Fruit fly (Drosophila melanogaster) whole organism, wandering third instar larva: ENCODE measurements around the gene nSyb.

Source experiments
- Abd-B ChIP-seq: fragments of >200 bp; optimal IDR thresholded peaks from 2 replicates; lab custom pipeline; 2017; ENCODE audit warnings: missing biosample characterization, missing genetic modification characterization
- CG32264 ChIP-seq: fragments of 200-800 bp; sonication (Bioruptor generic); optimal IDR thresholded peaks from 2 replicates; lab custom pipeline; 2016; ENCODE audit warnings: missing biosample characterization, missing genetic modification characterization
- CG9705 ChIP-seq: fragments of 200-800 bp; sonication (Bioruptor generic); optimal IDR thresholded peaks from 2 replicates; lab custom pipeline; 2018; ENCODE audit warnings: missing biosample characterization, mild to moderate bottlenecking, missing genetic modification characterization
- CrebA ChIP-seq: fragments of 200-800 bp; sonication (Bioruptor generic); optimal IDR thresholded peaks from 2 replicates; lab custom pipeline; 2016; ENCODE audit warnings: missing biosample characterization, mild to moderate bottlenecking, missing genetic modification characterization, borderline replicate concordance
- Dfd ChIP-seq: fragments of >200 bp; optimal IDR thresholded peaks from 2 replicates; lab custom pipeline; 2017; ENCODE audit warnings: missing biosample characterization, missing genetic modification characterization
- Dif ChIP-seq: fragments of 200-275, 200-300 bp; sonication (Bioruptor generic); optimal IDR thresholded peaks from 2 replicates; lab custom pipeline; 2018; ENCODE audit warnings: missing biosample characterization, missing genetic modification characterization; ENCODE audit not compliant: partially characterized antibody
- HLH106 ChIP-seq: fragments of 200-800 bp; optimal IDR thresholded peaks from 3 replicates; lab custom pipeline; 2019; ENCODE audit warnings: missing biosample characterization, mild to moderate bottlenecking, missing genetic modification characterization, moderate library complexity
- Hnf4 ChIP-seq: fragments of 200-800 bp; sonication (Bioruptor generic); optimal IDR thresholded peaks from 2 replicates; lab custom pipeline; 2016; ENCODE audit warnings: missing biosample characterization, mild to moderate bottlenecking, missing genetic modification characterization
- Hr78 ChIP-seq: fragments of >200 bp; optimal IDR thresholded peaks from 2 replicates; lab custom pipeline; 2017; ENCODE audit warnings: missing biosample characterization, missing genetic modification characterization
- Hr83 ChIP-seq: fragments of 200-300 bp; sonication (Bioruptor generic); optimal IDR thresholded peaks from 2 replicates; lab custom pipeline; 2016; ENCODE audit warnings: missing biosample characterization, mild to moderate bottlenecking, missing genetic modification characterization, moderate library complexity; ENCODE audit not compliant: poor library complexity, severe bottlenecking
- Jra ChIP-seq: sonication (Bioruptor generic); optimal IDR thresholded peaks from 2 replicates; lab custom pipeline; 2016; ENCODE audit warnings: missing biosample characterization, missing genetic modification characterization
- Mio ChIP-seq: sonication (Bioruptor generic); optimal IDR thresholded peaks from 2 replicates; lab custom pipeline; 2016; ENCODE audit warnings: missing biosample characterization, missing genetic modification characterization
- Myc ChIP-seq: fragments of >200 bp; optimal IDR thresholded peaks from 2 replicates; lab custom pipeline; 2017
- OdsH ChIP-seq: fragments of 200-800 bp; sonication (Bioruptor generic); optimal IDR thresholded peaks from 2 replicates; lab custom pipeline; 2016; ENCODE audit warnings: missing biosample characterization, mild to moderate bottlenecking, missing genetic modification characterization
- Rel ChIP-seq, 2 experiments: fragments of 200-800 bp; sonication (Bioruptor generic) in 1 of 2; optimal IDR thresholded peaks; 2 replicates in 1 of 2; 3 replicates in 1 of 2; lab custom pipeline; 2016 to 2019; ENCODE audit warnings: mild to moderate bottlenecking in 2 of 2, missing biosample characterization in 2 of 2, missing genetic modification characterization in 2 of 2, moderate library complexity in 1 of 2
- Sp1 ChIP-seq: fragments of 200-800 bp; sonication (Bioruptor generic); optimal IDR thresholded peaks from 3 replicates; lab custom pipeline; 2019; ENCODE audit warnings: missing biosample characterization, mild to moderate bottlenecking, missing genetic modification characterization, moderate library complexity
- Vsx2 ChIP-seq: fragments of 200-300, 225-300 bp; sonication (Bioruptor generic); optimal IDR thresholded peaks from 2 replicates; lab custom pipeline; 2018; ENCODE audit warnings: missing biosample characterization, missing genetic modification characterization; ENCODE audit not compliant: partially characterized antibody
- dmrt93B ChIP-seq: fragments of 200-800 bp; sonication (Bioruptor generic); optimal IDR thresholded peaks from 2 replicates; lab custom pipeline; 2018; ENCODE audit warnings: missing biosample characterization, mild to moderate bottlenecking, missing genetic modification characterization
- ey ChIP-seq: fragments of 200-800 bp; sonication (Bioruptor generic); optimal IDR thresholded peaks from 2 replicates; lab custom pipeline; 2016; ENCODE audit warnings: missing biosample characterization, missing genetic modification characterization
- foxo ChIP-seq, 2 experiments: fragments of 200-800 bp; sonication (Bioruptor generic); optimal IDR thresholded peaks; 2 replicates in 1 of 2; 3 replicates in 1 of 2; lab custom pipeline; 2016 to 2017; ENCODE audit warnings: missing biosample characterization in 2 of 2, missing genetic modification characterization in 2 of 2
- fru ChIP-seq: fragments of 200-800 bp; sonication (Bioruptor generic); optimal IDR thresholded peaks from 3 replicates; lab custom pipeline; 2016; ENCODE audit warnings: missing biosample characterization, mild to moderate bottlenecking, missing genetic modification characterization
- h ChIP-seq: fragments of 200-800 bp; sonication (Bioruptor generic); optimal IDR thresholded peaks from 3 replicates; lab custom pipeline; 2016; ENCODE audit warnings: missing biosample characterization, mild to moderate bottlenecking, missing genetic modification characterization
- jim ChIP-seq: fragments of 175-275, 200-325 bp; sonication (Bioruptor generic); optimal IDR thresholded peaks from 2 replicates; lab custom pipeline; 2016; ENCODE audit warnings: missing biosample characterization, mild to moderate bottlenecking, missing genetic modification characterization
- lola ChIP-seq: fragments of >200 bp; optimal IDR thresholded peaks from 2 replicates; lab custom pipeline; 2017; ENCODE audit warnings: missing biosample characterization, missing genetic modification characterization
- pan ChIP-seq: fragments of >200 bp; optimal IDR thresholded peaks from 2 replicates; lab custom pipeline; 2017
- psq ChIP-seq: fragments of 200-800 bp; sonication (Bioruptor generic); optimal IDR thresholded peaks from 3 replicates; lab custom pipeline; 2017; ENCODE audit warnings: missing biosample characterization, mild to moderate bottlenecking, missing genetic modification characterization, moderate library complexity
- rgr ChIP-seq: fragments of 200-800 bp; sonication (Bioruptor generic); optimal IDR thresholded peaks from 3 replicates; lab custom pipeline; 2016; ENCODE audit warnings: missing biosample characterization, mild to moderate bottlenecking, missing genetic modification characterization
- sage ChIP-seq: fragments of 200-800 bp; sonication (Bioruptor generic); optimal IDR thresholded peaks from 2 replicates; lab custom pipeline; 2016; ENCODE audit warnings: missing biosample characterization, mild to moderate bottlenecking, missing genetic modification characterization
- sv ChIP-seq: fragments of 200-800 bp; sonication (Bioruptor generic); optimal IDR thresholded peaks from 3 replicates; lab custom pipeline; 2016; ENCODE audit warnings: missing biosample characterization, missing genetic modification characterization
- woc ChIP-seq: sonication (Bioruptor generic); optimal IDR thresholded peaks from 2 replicates; lab custom pipeline; 2016; ENCODE audit warnings: missing biosample characterization, mild to moderate bottlenecking, missing genetic modification characterization

nSyb gene

dm6 chr3L:1679394-1679793 is 41.8 kb upstream of the nSyb start:
- TF ChIP-seq fru (GFP tag; lab: Kevin White, UChicago) (peak; percentile 1), Vsx2 (no peak), HLH106 (tag; lab: Kevin White, UChicago) (peak; percentile 11), Rel (GFP tag; optimal IDR thresholded peaks at IDR 0.05; lab: Kevin White, UChicago) (no peak), Rel (tag; optimal IDR thresholded peaks at IDR 0.05; lab: Kevin White, UChicago) (peak; percentile 71), pan (lab: Kevin White, UChicago) (no peak), foxo (GFP tag; optimal IDR thresholded peaks at IDR 0.05; lab: Kevin White, UChicago) (peak in 1 of 2 experiments; percentile 0), h (peak; percentile 11), woc (GFP tag; lab: Kevin White, UChicago) (peak; percentile 20)
- TF ChIP-seq, all 38 proteins: peak for 6

DNA sequence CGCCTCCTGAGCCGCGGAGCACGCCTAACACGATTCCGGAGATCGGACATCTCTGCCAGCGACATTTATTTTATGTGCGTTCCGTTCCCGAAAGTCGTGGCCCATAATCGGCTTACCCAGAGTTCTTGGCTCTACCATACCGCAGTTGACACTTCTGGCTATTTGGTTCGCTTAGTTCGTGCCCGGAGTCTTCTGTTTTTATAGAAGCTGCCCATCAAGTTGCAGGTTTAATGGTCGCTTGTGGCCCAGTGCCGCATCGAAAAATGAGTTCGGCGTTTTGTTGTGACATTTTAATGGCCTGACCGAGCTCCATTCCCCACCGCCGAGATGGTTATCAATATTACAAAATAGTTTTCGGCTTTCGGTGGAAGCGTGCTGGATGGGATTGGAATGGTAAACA is 38.7 kb upstream of the nSyb start:
- TF ChIP-seq psq (GFP tag; lab: Kevin White, UChicago) (no peak), dmrt93B (GFP tag; lab: Kevin White, UChicago) (no peak), Hr83 (GFP tag; lab: Kevin White, UChicago) (no peak), Sp1 (GFP tag; lab: Kevin White, UChicago) (no peak), Mio (GFP tag; lab: Kevin White, UChicago) (no peak), rgr (GFP tag; lab: Kevin White, UChicago) (no peak), Rel (GFP tag; optimal IDR thresholded peaks at IDR 0.05; lab: Kevin White, UChicago) (no peak), Rel (tag; optimal IDR thresholded peaks at IDR 0.05; lab: Kevin White, UChicago) (no peak), woc (GFP tag; lab: Kevin White, UChicago) (no peak), Abd-B (GFP tag; lab: Kevin White, UChicago) (no peak), jim (no peak), fru (GFP tag; lab: Kevin White, UChicago) (no peak), lola (GFP tag; lab: Kevin White, UChicago) (no peak), sv (GFP tag; lab: Kevin White, UChicago) (no peak), CG32264 (GFP tag; lab: Kevin White, UChicago) (no peak), CG9705 (GFP tag; lab: Kevin White, UChicago) (no peak), h (no peak), Hr78 (GFP tag; lab: Kevin White, UChicago) (no peak), OdsH (GFP tag; lab: Kevin White, UChicago) (no peak), Myc (lab: Kevin White, UChicago) (no peak), ey (GFP tag; lab: Kevin White, UChicago) (no peak)
- TF ChIP-seq, all 38 proteins: peak for 0

DNA sequence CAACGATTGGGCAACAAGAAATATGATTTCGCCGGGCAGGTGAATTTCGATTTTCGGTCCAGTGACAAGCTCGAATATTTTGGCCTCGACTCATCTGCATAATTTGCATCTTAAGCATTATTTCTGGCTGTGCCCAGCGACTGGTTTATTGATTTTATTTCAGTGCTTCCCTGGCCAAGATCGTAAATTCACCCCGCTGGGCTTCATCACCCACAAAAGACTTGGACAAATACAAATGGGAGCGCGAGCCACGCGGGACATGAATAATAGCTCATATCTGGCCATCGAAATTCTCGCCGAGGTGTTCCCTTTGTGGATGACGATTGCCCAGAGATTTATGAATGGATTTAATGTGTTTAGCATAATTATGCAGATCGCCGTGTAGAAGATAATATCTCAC is 37.7 kb upstream of the nSyb start:
- TF ChIP-seq Vsx2 (no peak), OdsH (GFP tag; lab: Kevin White, UChicago) (no peak), Mio (GFP tag; lab: Kevin White, UChicago) (no peak), HLH106 (tag; lab: Kevin White, UChicago) (no peak), Jra (GFP tag; lab: Kevin White, UChicago) (no peak), Rel (GFP tag; optimal IDR thresholded peaks at IDR 0.05; lab: Kevin White, UChicago) (no peak), Rel (tag; optimal IDR thresholded peaks at IDR 0.05; lab: Kevin White, UChicago) (no peak), sage (GFP tag; lab: Kevin White, UChicago) (no peak), Sp1 (GFP tag; lab: Kevin White, UChicago) (no peak), Hr78 (GFP tag; lab: Kevin White, UChicago) (no peak), CrebA (no peak), pan (lab: Kevin White, UChicago) (no peak), fru (GFP tag; lab: Kevin White, UChicago) (no peak), woc (GFP tag; lab: Kevin White, UChicago) (no peak), Dif (GFP tag; lab: Kevin White, UChicago) (no peak)

dm6 chr3L:1674381-1674780 is 36.8 kb upstream of the nSyb start, which contains the start of gene CG7991:
Gene CG7991 (plus strand): TSS chr3L:1674709.
- TF ChIP-seq CG32264 (GFP tag; lab: Kevin White, UChicago) (no peak), sage (GFP tag; lab: Kevin White, UChicago) (no peak), fru (GFP tag; lab: Kevin White, UChicago) (no peak), HLH106 (tag; lab: Kevin White, UChicago) (no peak)

dm6 chr3L:1672627-1673026 is 35.1 kb upstream of the nSyb start, which contains the start of gene CG13930:
Gene CG13930 (minus strand): TSS chr3L:1672727.
- TF ChIP-seq Dfd (GFP tag; lab: Kevin White, UChicago) = no peak
- no peak for TF ChIP-seq CG9705 (GFP tag; lab: Kevin White, UChicago)
- no peak for TF ChIP-seq Hnf4 (GFP tag; lab: Kevin White, UChicago)
- no peak for TF ChIP-seq Mio (GFP tag; lab: Kevin White, UChicago)
- no peak for TF ChIP-seq psq (GFP tag; lab: Kevin White, UChicago)
- no peak for TF ChIP-seq pan (lab: Kevin White, UChicago)
- no peak for TF ChIP-seq rgr (GFP tag; lab: Kevin White, UChicago)
- TF ChIP-seq, all 38 proteins: peak for 0
